Worm (Caenorhabditis elegans) whole organism, L1 larva: ENCODE results near the gene cogc-6.

ENCODE experiments used
- C04F5.9 ChIP-seq: sonication (generic microtip); optimal IDR thresholded peaks from 2 replicates; lab custom pipeline; 2016; ENCODE audit warnings: missing genetic modification characterization, missing compliant biosample characterization
- blmp-1 ChIP-seq: fragments of 150-350 bp; optimal IDR thresholded peaks from 2 replicates; lab custom pipeline; 2014; ENCODE audit warnings: missing biosample characterization, missing genetic modification characterization
- mdl-1 ChIP-seq, 2 experiments: fragments of 150-350 bp; optimal IDR thresholded peaks; 2 replicates each; lab custom pipeline; 2014 to 2017; ENCODE audit warnings: missing biosample characterization in 2 of 2, missing genetic modification characterization in 2 of 2, inconsistent platforms in 1 of 2
- nhr-12 ChIP-seq: sonication (generic microtip); optimal IDR thresholded peaks from 2 replicates; lab custom pipeline; 2017; ENCODE audit warnings: missing biosample characterization, missing genetic modification characterization
- nhr-47 ChIP-seq: sonication (generic microtip); optimal IDR thresholded peaks from 2 replicates; lab custom pipeline; 2016; ENCODE audit warnings: mild to moderate bottlenecking, missing genetic modification characterization, moderate library complexity, missing compliant biosample characterization
- nhr-76 ChIP-seq: sonication (generic microtip); optimal IDR thresholded peaks from 2 replicates; lab custom pipeline; 2017; ENCODE audit warnings: missing biosample characterization, missing genetic modification characterization
- nhr-77 ChIP-seq: fragments of 150-350 bp; optimal IDR thresholded peaks from 2 replicates; lab custom pipeline; 2014; ENCODE audit warnings: missing biosample characterization, missing genetic modification characterization
- sox-4 ChIP-seq: sonication (generic microtip); optimal IDR thresholded peaks from 2 replicates; lab custom pipeline; 2016; ENCODE audit warnings: missing genetic modification characterization, missing compliant biosample characterization
- unc-62 ChIP-seq: fragments of 150-350 bp; optimal IDR thresholded peaks from 2 replicates; lab custom pipeline; 2014; ENCODE audit warnings: missing biosample characterization, missing genetic modification reagents, missing genetic modification characterization

DNA sequence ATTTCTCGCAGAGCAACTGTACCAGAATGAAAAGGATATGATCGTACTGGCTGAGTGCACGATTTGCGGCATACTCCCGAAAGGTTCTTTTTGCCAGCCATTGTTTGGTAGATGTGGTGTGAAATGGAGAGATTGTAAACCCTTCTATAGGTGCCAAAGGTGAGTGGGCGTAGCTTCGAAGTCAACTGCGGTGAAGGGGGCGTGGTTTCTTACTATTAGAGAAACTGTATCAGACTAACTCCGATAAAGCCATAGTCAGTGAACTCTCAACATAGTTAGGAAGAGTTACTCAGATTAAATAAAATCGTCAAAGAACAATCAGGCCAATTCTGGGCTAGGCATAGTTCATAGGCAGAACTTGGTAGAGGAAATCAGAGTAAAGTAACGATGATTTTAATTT, 43.8 kb downstream of the cogc-6 start, which contains the start of gene F20D6.9:
- TF ChIP-seq nhr-47 (tag; lab: Kevin White, UChicago) = no peak
- TF ChIP-seq sox-4 (tag; lab: Kevin White, UChicago) = no peak
- no peak for TF ChIP-seq blmp-1 (tag; lab: Kevin White, UChicago)
- TF ChIP-seq nhr-76 = no peak
- no peak for TF ChIP-seq nhr-77 (tag; lab: Kevin White, UChicago)
- no peak for TF ChIP-seq nhr-12 (tag; lab: Kevin White, UChicago)
- no peak for TF ChIP-seq unc-62 (GFP tag; lab: Kevin White, UChicago)
- TF ChIP-seq mdl-1 (tag; optimal IDR thresholded peaks at IDR 0.05; lab: Kevin White, UChicago) = no peak
- no peak for TF ChIP-seq C04F5.9 (tag; lab: Kevin White, UChicago)
